Fruit fly (Drosophila melanogaster) whole organism, prepupa: ENCODE measurements around the gene CG12316.

Experiments used
- CG10669 ChIP-seq: fragments of 200-800 bp; sonication (Bioruptor generic); optimal IDR thresholded peaks from 3 replicates; lab custom pipeline; 2018; ENCODE audit warnings: missing biosample characterization, mild to moderate bottlenecking, missing genetic modification characterization, moderate library complexity
- CG1621 ChIP-seq: fragments of 200-800 bp; sonication (Bioruptor generic); optimal IDR thresholded peaks from 3 replicates; lab custom pipeline; 2018; ENCODE audit warnings: missing biosample characterization, mild to moderate bottlenecking, missing genetic modification characterization
- CG3032 ChIP-seq: fragments of 200-800 bp; optimal IDR thresholded peaks from 2 replicates; lab custom pipeline; 2019; ENCODE audit warnings: missing biosample characterization, mild to moderate bottlenecking, missing genetic modification characterization, moderate library complexity
- CG6854 ChIP-seq: fragments of 200-800 bp; sonication (Bioruptor generic); optimal IDR thresholded peaks from 2 replicates; lab custom pipeline; 2017; ENCODE audit warnings: missing biosample characterization, mild to moderate bottlenecking, missing genetic modification characterization
- CG8119 ChIP-seq: fragments of 200-800 bp; sonication (Bioruptor generic); IDR thresholded peaks from 3 replicates; pipeline ENCODE4 v1.3.6; 2022; ENCODE audit warnings: missing biosample characterization, missing genetic modification characterization
- CG8632 ChIP-seq: fragments of 200-800 bp; sonication (Bioruptor generic); optimal IDR thresholded peaks from 3 replicates; lab custom pipeline; 2016; ENCODE audit warnings: missing biosample characterization, missing genetic modification characterization
- Eip75B ChIP-seq: fragments of 200-800 bp; sonication (Bioruptor generic); optimal IDR thresholded peaks from 3 replicates; lab custom pipeline; 2016; ENCODE audit warnings: missing biosample characterization, missing genetic modification characterization
- Lpt ChIP-seq: fragments of 200-800 bp; sonication (Bioruptor generic); optimal IDR thresholded peaks from 3 replicates; lab custom pipeline; 2016; ENCODE audit warnings: missing biosample characterization, missing genetic modification characterization
- Sox102F ChIP-seq: fragments of 200-800 bp; sonication (Bioruptor generic); optimal IDR thresholded peaks from 2 replicates; lab custom pipeline; 2016; ENCODE audit warnings: missing biosample characterization, mild to moderate bottlenecking, missing genetic modification characterization
- achi ChIP-seq: fragments of 200-800 bp; sonication (Bioruptor generic); optimal IDR thresholded peaks from 3 replicates; lab custom pipeline; 2016; ENCODE audit warnings: missing biosample characterization, missing genetic modification characterization
- lz ChIP-seq: fragments of 200-800 bp; sonication (Bioruptor generic); optimal IDR thresholded peaks from 3 replicates; lab custom pipeline; 2016; ENCODE audit warnings: missing biosample characterization, missing genetic modification characterization

DNA sequence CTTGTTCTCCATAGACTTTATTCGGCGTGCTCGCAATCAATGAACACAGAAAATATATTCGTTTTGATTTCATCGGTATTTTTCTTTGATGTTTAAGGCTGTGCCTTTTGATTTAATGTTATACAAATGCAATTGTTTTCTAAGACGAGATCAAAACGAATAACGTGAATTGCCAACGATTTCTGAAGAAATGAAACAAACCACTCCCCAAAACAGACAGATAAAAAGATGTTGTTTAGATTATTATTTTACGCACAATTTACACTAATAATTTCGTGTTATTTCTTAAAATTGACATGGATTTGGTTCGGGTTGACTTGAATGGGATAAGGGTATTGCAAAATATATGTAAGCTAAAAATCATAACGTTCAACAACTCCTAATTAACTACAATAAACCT is 5.5 kb downstream of the CG12316 start, which contains the start of gene CG13457:
- TF ChIP-seq lz (GFP tag; lab: Kevin White, UChicago), result no peak
- no peak for TF ChIP-seq achi
- no peak for TF ChIP-seq CG6854 (GFP tag; lab: Kevin White, UChicago)
- no peak for TF ChIP-seq Lpt (GFP tag; lab: Kevin White, UChicago)
- TF ChIP-seq CG1621 (tag; lab: Kevin White, UChicago), result no peak
- TF ChIP-seq CG3032 (tag; lab: Kevin White, UChicago), result no peak
- TF ChIP-seq CG8632, result no peak
- no peak for TF ChIP-seq CG10669 (GFP tag; lab: Kevin White, UChicago)
- no peak for TF ChIP-seq CG8119 (GFP tag; lab: Robert Waterston, UW)
- no peak for TF ChIP-seq Eip75B (GFP tag; lab: Kevin White, UChicago)
- TF ChIP-seq Sox102F (GFP tag; lab: Kevin White, UChicago), result no peak
